Fruit fly (Drosophila melanogaster): ENCODE results near the gene CG9588.

The CG9588 gene

DNA sequence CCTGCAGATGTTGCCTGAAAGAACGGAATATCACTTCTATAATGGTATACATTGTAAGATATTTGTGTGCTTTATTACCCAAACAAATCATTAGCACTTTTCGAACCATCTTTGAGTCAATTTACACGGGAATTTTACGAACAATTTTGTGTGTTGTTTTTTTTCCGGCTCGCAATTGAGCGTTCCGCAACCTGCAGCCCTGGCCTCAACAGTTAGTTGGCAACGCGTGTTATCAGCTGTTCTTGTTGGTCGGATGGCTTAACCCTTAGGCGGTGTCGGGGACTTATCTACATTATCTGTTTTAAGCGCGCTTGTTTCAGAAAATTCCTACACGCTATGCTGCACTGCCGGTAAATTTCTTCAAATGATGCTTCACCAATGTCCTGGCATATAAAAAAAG is 34.2 kb upstream of the CG9588 start (continued):
- TF ChIP-seq BEAF-32 (GFP tag; optimal IDR thresholded peaks at IDR 0.05) (peak; percentile 5), CG4617 (GFP tag; optimal IDR thresholded peaks at IDR 0.05; ENCODE audit: borderline replicate concordance) (peak; percentile 38), bowl (GFP tag; IDR thresholded peaks at IDR 0.05) (no peak), so (GFP tag; IDR thresholded peaks at IDR 0.05) (peak; percentile 39; the same call in 1 of the 3 replicates), CG3995 (GFP tag; optimal IDR thresholded peaks at IDR 0.05) (no peak), gcm (GFP tag; optimal IDR thresholded peaks at IDR 0.05) (peak; percentile 12), CG8290 (GFP tag; optimal IDR thresholded peaks at IDR 0.05) (peak; percentile 10), CG8290 (tag; optimal IDR thresholded peaks at IDR 0.05) (no peak), p53 (GFP tag; optimal IDR thresholded peaks at IDR 0.05) (no peak), Awh (GFP tag; IDR thresholded peaks at IDR 0.05) (no peak), usp (GFP tag; optimal IDR thresholded peaks at IDR 0.05) (no peak), ranshi (GFP tag; IDR thresholded peaks at IDR 0.05) (no peak), CG2712 (tag; optimal IDR thresholded peaks at IDR 0.05) (no peak), gfzf (GFP tag; optimal IDR thresholded peaks at IDR 0.05) (no peak), unc-4 (GFP tag; IDR thresholded peaks at IDR 0.05; ENCODE audit: partially characterized antibody) (no peak), Hmr (GFP tag; optimal IDR thresholded peaks at IDR 0.05) (peak; percentile 24), nom (GFP tag; optimal IDR thresholded peaks at IDR 0.05) (no peak), stwl (tag; optimal IDR thresholded peaks at IDR 0.05) (peak; percentile 53), CG11695 (GFP tag; IDR thresholded peaks at IDR 0.05) (no peak), cwo (GFP tag; optimal IDR thresholded peaks at IDR 0.05) (no peak), CG15514 (GFP tag; optimal IDR thresholded peaks at IDR 0.05) (peak; percentile 97), CG12659 (GFP tag; optimal IDR thresholded peaks at IDR 0.05) (peak; percentile 28), CG9797 (GFP tag; optimal IDR thresholded peaks at IDR 0.05) (peak; percentile 15), Mad (GFP tag; optimal IDR thresholded peaks at IDR 0.05) (no peak), CG2875 (GFP tag; optimal IDR thresholded peaks at IDR 0.05) (no peak), CG7271 (tag; optimal IDR thresholded peaks at IDR 0.05) (no peak), NK7.1 (GFP tag; optimal IDR thresholded peaks at IDR 0.05) (no peak), Poxn (GFP tag; IDR thresholded peaks at IDR 0.05) (no peak), Xbp1 (GFP tag; optimal IDR thresholded peaks at IDR 0.05) (peak; percentile 2), ab (GFP tag; optimal IDR thresholded peaks at IDR 0.05) (no peak), wek (GFP tag; optimal IDR thresholded peaks at IDR 0.05) (no peak), Sry-β (GFP tag; optimal IDR thresholded peaks at IDR 0.05) (no peak), row (GFP tag; IDR thresholded peaks at IDR 0.05) (peak; percentile 89), CG33213 (GFP tag; optimal IDR thresholded peaks at IDR 0.05) (no peak), CG7745 (tag; optimal IDR thresholded peaks at IDR 0.05) (no peak), Fer3 (tag; optimal IDR thresholded peaks at IDR 0.05) (no peak), Hr3 (GFP tag; optimal IDR thresholded peaks at IDR 0.05) (no peak), sens-2 (GFP tag; IDR thresholded peaks at IDR 0.05) (no peak), CG13123 (GFP tag; optimal IDR thresholded peaks at IDR 0.05) (no peak), CG4820 (GFP tag; optimal IDR thresholded peaks at IDR 0.05) (no peak), Dref (GFP tag; IDR thresholded peaks at IDR 0.05) (no peak; the same call in 1 of the 2 replicates), gsb (GFP tag; IDR thresholded peaks at IDR 0.05) (no peak), bbx (GFP tag; IDR thresholded peaks at IDR 0.05; ENCODE audit: partially characterized antibody) (peak; percentile 56), hb (GFP tag; IDR thresholded peaks at IDR 0.05; ENCODE audit: partially characterized antibody) (no peak), sens (GFP tag) (peak; percentile 70), HmgZ (tag; optimal IDR thresholded peaks at IDR 0.05) (peak; percentile 21), pb (GFP tag; optimal IDR thresholded peaks at IDR 0.05) (no peak), CG6272 (GFP tag; IDR thresholded peaks at IDR 0.05) (no peak), grn (GFP tag; optimal IDR thresholded peaks at IDR 0.05) (no peak), CG13775 (GFP tag; optimal IDR thresholded peaks at IDR 0.05) (no peak), Asciz (GFP tag; optimal IDR thresholded peaks at IDR 0.05) (no peak), Drgx (GFP tag; IDR thresholded peaks at IDR 0.05) (0 out of 2 replicates have a peak, but pooled peaks have one; percentile 13)
